Worm (Caenorhabditis elegans) whole organism, L2 larva: ENCODE data around the gene srbc-32.

Source experiments
- Y55F3AM.14 ChIP-seq: fragments of 200-800 bp; sonication (Bioruptor generic); optimal IDR thresholded peaks from 2 replicates; lab custom pipeline; 2018; ENCODE audit warnings: mild to moderate bottlenecking, missing genetic modification characterization, missing compliant biosample characterization
- ZK546.5 ChIP-seq: sonication (generic microtip); optimal IDR thresholded peaks from 2 replicates; lab custom pipeline; 2017; ENCODE audit warnings: missing biosample characterization, missing genetic modification characterization
- elt-1 ChIP-seq: fragments of 150-350 bp; optimal IDR thresholded peaks from 2 replicates; lab custom pipeline; 2014; ENCODE audit warnings: missing biosample characterization, missing genetic modification characterization
- fos-1 ChIP-seq: fragments of 150-350 bp; optimal IDR thresholded peaks from 2 replicates; lab custom pipeline; 2014; ENCODE audit warnings: missing biosample characterization, missing genetic modification characterization
- gmeb-1 ChIP-seq: fragments of 150-350 bp; optimal IDR thresholded peaks from 2 replicates; lab custom pipeline; 2014; ENCODE audit warnings: missing biosample characterization, missing genetic modification characterization
- lin-39 ChIP-seq: fragments of 150-350 bp; optimal IDR thresholded peaks from 2 replicates; lab custom pipeline; 2014; ENCODE audit warnings: missing biosample characterization, missing genetic modification reagents, missing genetic modification characterization
- lsy-2 ChIP-seq, 2 experiments: fragments of 150-350 bp in 1 of 2; sonication (generic microtip) in 1 of 2; optimal IDR thresholded peaks; 2 replicates each; lab custom pipeline; 2014 to 2017; ENCODE audit warnings: missing biosample characterization in 2 of 2, missing genetic modification characterization in 2 of 2
- nhr-237 ChIP-seq: fragments of 150-350 bp; optimal IDR thresholded peaks from 2 replicates; lab custom pipeline; 2014; ENCODE audit warnings: missing biosample characterization, missing genetic modification characterization
- skn-1 ChIP-seq: sonication (generic microtip); optimal IDR thresholded peaks from 2 replicates; lab custom pipeline; 2017; ENCODE audit warnings: missing biosample characterization, missing genetic modification characterization
- unc-62 ChIP-seq: fragments of 150-350 bp; optimal IDR thresholded peaks from 2 replicates; lab custom pipeline; 2014; ENCODE audit warnings: missing biosample characterization, missing genetic modification reagents, missing genetic modification characterization
- zag-1 ChIP-seq: fragments of 150-350 bp; optimal IDR thresholded peaks from 2 replicates; lab custom pipeline; 2014; ENCODE audit warnings: missing biosample characterization, missing genetic modification characterization
- ztf-11 ChIP-seq: sonication (generic microtip); optimal IDR thresholded peaks from 2 replicates; lab custom pipeline; 2017; ENCODE audit warnings: missing biosample characterization, missing genetic modification characterization

- TF ChIP-seq zag-1: no peak
- no peak for TF ChIP-seq ZK546.5
- no peak for TF ChIP-seq gmeb-1
- TF ChIP-seq ztf-11 (tag; lab: Kevin White, UChicago): no peak
- no peak for TF ChIP-seq fos-1 (tag; lab: Kevin White, UChicago)
- no peak for TF ChIP-seq lsy-2 (tag; optimal IDR thresholded peaks at IDR 0.05; lab: Kevin White, UChicago)
- no peak for TF ChIP-seq elt-1 (tag; lab: Kevin White, UChicago)
- no peak for TF ChIP-seq unc-62 (GFP tag; lab: Kevin White, UChicago)
- no peak for TF ChIP-seq Y55F3AM.14 (GFP tag; lab: Kevin White, UChicago)
- no peak for TF ChIP-seq skn-1 (tag; lab: Kevin White, UChicago)
- TF ChIP-seq nhr-237 (tag; lab: Kevin White, UChicago): no peak
- no peak for TF ChIP-seq lin-39 (tag; lab: Kevin White, UChicago)
Observed at ce11 chrV:3509878-3510277, 23.1 kb upstream of the srbc-32 start, which contains the start of gene str-228.
